Worm (Caenorhabditis elegans): ENCODE measurements around the gene sor-3.
"Not testable (repeated sequence)": the region's sequence is repeated elsewhere in the genome, so short reads cannot be mapped to it uniquely, and the experiment has no call there.

sor-3 gene

DNA sequence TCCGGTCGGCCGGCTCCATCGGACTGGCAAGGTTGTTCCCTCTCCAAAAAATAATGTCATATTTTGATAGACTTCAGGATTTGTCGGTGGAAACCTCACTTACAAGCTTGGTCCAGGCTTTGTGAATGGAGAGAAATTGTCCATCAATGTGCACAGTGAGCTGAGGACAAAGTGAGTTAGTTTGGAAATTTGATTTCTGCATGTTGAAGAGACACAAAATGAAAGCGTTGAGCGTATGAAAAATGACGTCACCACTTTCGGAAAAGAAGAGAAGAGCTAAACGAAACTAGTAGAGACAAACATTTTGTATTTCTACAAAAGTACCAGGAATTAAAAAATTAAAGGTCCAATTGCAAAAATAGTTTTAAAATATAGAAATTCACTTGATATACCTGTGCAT is 48.4 kb upstream of the sor-3 start:
- no peak for TF ChIP-seq nhr-11 (tag; optimal IDR thresholded peaks at IDR 0.05)
- TF ChIP-seq sma-9 (GFP tag; optimal IDR thresholded peaks at IDR 0.05), result no peak
- TF ChIP-seq sma-9 (tag; optimal IDR thresholded peaks at IDR 0.05), result no peak
- TF ChIP-seq nhr-6 (tag; optimal IDR thresholded peaks at IDR 0.05), result no peak
- TF ChIP-seq mab-5 (tag; optimal IDR thresholded peaks at IDR 0.05), result no peak
- no peak for TF ChIP-seq F13H6.1 (tag; optimal IDR thresholded peaks at IDR 0.05)
- no peak for TF ChIP-seq C34F6.9 (tag; optimal IDR thresholded peaks at IDR 0.05)
- no peak for TF ChIP-seq unc-62 (GFP tag; optimal IDR thresholded peaks at IDR 0.05)

ce11 chrX:309076-309475 is 44.3 kb upstream of the sor-3 start:
- TF ChIP-seq lin-39 (tag; optimal IDR thresholded peaks at IDR 0.05), result no peak
- TF ChIP-seq nhr-6 (tag; optimal IDR thresholded peaks at IDR 0.05), result no peak
- no peak for TF ChIP-seq ztf-11 (tag; optimal IDR thresholded peaks at IDR 0.05)
- TF ChIP-seq unc-62 (GFP tag; optimal IDR thresholded peaks at IDR 0.05), result no peak
- no peak for TF ChIP-seq peb-1 (tag; optimal IDR thresholded peaks at IDR 0.05)
- TF ChIP-seq ztf-1 (GFP tag; conservative IDR thresholded peaks at IDR 0.05), result no peak
- TF ChIP-seq lin-11 (tag; optimal IDR thresholded peaks at IDR 0.05), result no peak
- TF ChIP-seq gmeb-1 (tag; optimal IDR thresholded peaks at IDR 0.05), result no peak
- TF ChIP-seq lin-13 (GFP tag; optimal IDR thresholded peaks at IDR 0.05), result no peak

DNA sequence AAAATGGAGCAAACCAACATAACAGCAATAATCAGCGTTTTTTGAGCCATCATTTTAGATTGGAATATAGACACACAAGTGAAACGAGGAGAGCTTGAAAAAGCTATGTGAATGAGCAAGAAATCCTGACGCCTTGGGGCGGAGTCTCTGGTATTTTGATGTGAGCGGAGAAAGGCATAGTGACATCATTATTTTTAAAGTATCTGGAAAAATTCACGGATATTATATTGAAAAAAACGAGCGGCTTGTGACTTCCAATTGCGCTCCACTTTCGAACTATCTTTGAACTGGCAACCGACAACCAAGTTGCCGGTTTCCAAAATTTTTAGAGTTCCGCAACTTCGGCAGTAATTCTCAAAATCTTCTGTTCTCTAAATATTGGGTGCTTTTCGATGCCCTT is 42.2 kb upstream of the sor-3 start, which contains the start of gene nlp-64:
Gene nlp-64 (minus strand): TSS at position 101 of the 400 bp plus-strand sequence.
- no peak for TF ChIP-seq fos-1 (tag; optimal IDR thresholded peaks at IDR 0.05)

DNA sequence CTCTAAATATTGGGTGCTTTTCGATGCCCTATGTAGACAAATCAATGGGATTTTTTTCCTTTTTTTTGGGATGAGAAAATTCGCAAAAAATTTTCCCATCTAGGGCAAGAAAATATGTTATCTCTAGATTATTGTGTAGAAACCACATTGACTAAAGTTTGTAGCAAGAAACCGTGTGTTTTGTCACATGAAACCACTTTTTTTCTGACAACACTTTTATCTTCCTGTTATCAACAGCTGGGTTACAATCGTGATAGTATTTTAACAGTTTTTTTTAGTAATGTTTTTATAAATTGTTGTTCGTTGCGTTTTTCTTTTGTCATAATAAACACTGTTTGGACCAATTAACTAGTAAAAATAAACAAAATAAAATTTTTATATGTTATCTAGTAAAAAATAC is 41.2 kb upstream of the sor-3 start:
- TF ChIP-seq elt-1 (tag; optimal IDR thresholded peaks at IDR 0.05), result no peak
- TF ChIP-seq ceh-16 (tag; optimal IDR thresholded peaks at IDR 0.05), result no peak
- no peak for TF ChIP-seq crh-2 (tag; optimal IDR thresholded peaks at IDR 0.05)
- TF ChIP-seq nhr-77 (tag; optimal IDR thresholded peaks at IDR 0.05), result no peak
- no peak for TF ChIP-seq Y55F3AM.14 (GFP tag; optimal IDR thresholded peaks at IDR 0.05)
- no peak for TF ChIP-seq alr-1 (tag; optimal IDR thresholded peaks at IDR 0.05)
- TF ChIP-seq nhr-237 (tag; optimal IDR thresholded peaks at IDR 0.05), result no peak
- TF ChIP-seq ZK546.5 (tag; optimal IDR thresholded peaks at IDR 0.05), result no peak
- TF ChIP-seq egl-27 (tag; optimal IDR thresholded peaks at IDR 0.05), result no peak
- no peak for TF ChIP-seq unc-55 (GFP tag; optimal IDR thresholded peaks at IDR 0.05)
- TF ChIP-seq unc-62 (GFP tag; optimal IDR thresholded peaks at IDR 0.05), result no peak
- TF ChIP-seq ztf-4 (tag; optimal IDR thresholded peaks at IDR 0.05), result no peak
- TF ChIP-seq C34F6.9 (tag; optimal IDR thresholded peaks at IDR 0.05), result no peak
- TF ChIP-seq nhr-129 (tag; optimal IDR thresholded peaks at IDR 0.05), result no peak
- no peak for TF ChIP-seq peb-1 (tag; optimal IDR thresholded peaks at IDR 0.05)
- no peak for TF ChIP-seq mbf-1 (tag; optimal IDR thresholded peaks at IDR 0.05)
- TF ChIP-seq sma-3 (GFP tag; optimal IDR thresholded peaks at IDR 0.05), result no peak

DNA sequence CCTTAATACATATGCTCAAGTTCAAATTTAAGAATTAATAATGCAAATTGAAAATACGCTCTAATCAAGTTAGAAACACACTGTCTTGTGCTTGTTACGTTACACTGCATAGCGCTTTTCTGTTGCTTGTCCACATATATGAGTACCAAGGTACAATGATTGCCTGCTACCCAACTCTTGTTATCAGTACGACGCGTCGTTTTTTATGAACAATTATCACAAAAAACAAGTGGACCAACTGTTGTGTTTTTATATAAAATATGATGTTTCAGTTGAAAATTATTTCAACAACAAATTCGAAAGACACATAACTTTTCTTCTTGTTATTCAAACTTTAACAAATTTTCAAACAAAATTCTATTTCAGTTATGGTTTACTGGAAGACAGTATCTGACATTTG is 40.5 kb upstream of the sor-3 start, which contains the start of gene M02E1.4:
Gene M02E1.4 (plus strand): TSS at position 367 of the 400 bp plus-strand sequence.
- TF ChIP-seq crh-2 (tag; optimal IDR thresholded peaks at IDR 0.05) (peak; percentile 0), ztf-1 (GFP tag; conservative IDR thresholded peaks at IDR 0.05) (no peak)

- TF ChIP-seq lin-11, snpc-4, elt-3 (tag; optimal IDR thresholded peaks at IDR 0.05): not testable (repeated sequence)
Measured at ce11 chrX:322223-322622, 31.2 kb upstream of the sor-3 start, which contains the start of gene M02E1.3. Gene M02E1.3, plus strand, starts transcription at chrX:322523.

- TF ChIP-seq ztf-4 (tag; optimal IDR thresholded peaks at IDR 0.05), result no peak
- TF ChIP-seq egl-27 (tag; optimal IDR thresholded peaks at IDR 0.05), result peak; percentile 22
- TF ChIP-seq F13H6.1 (tag; optimal IDR thresholded peaks at IDR 0.05), result peak; percentile 53
- TF ChIP-seq ztf-1 (GFP tag; conservative IDR thresholded peaks at IDR 0.05), result no peak
- TF ChIP-seq nhr-6 (tag; optimal IDR thresholded peaks at IDR 0.05), result no peak
- TF ChIP-seq zag-1 (tag; optimal IDR thresholded peaks at IDR 0.05), result peak; percentile 46
- TF ChIP-seq sem-4 (tag; optimal IDR thresholded peaks at IDR 0.05), result peak; percentile 12
- no peak for TF ChIP-seq nhr-23 (tag; optimal IDR thresholded peaks at IDR 0.05)
- TF ChIP-seq nhr-25 (tag; optimal IDR thresholded peaks at IDR 0.05), result no peak
- no peak for TF ChIP-seq alr-1 (tag; optimal IDR thresholded peaks at IDR 0.05)
- TF ChIP-seq ceh-82 (tag; optimal IDR thresholded peaks at IDR 0.05), result no peak
- TF ChIP-seq fos-1 (tag; optimal IDR thresholded peaks at IDR 0.05), result peak; percentile 54
- no peak for TF ChIP-seq gmeb-1 (tag; optimal IDR thresholded peaks at IDR 0.05)
- peak in 1 of 2 experiments; percentile 67 for TF ChIP-seq lsy-2 (tag; optimal IDR thresholded peaks at IDR 0.05)
- TF ChIP-seq lin-11 (tag; optimal IDR thresholded peaks at IDR 0.05), result peak; percentile 72
- TF ChIP-seq mbf-1 (tag; optimal IDR thresholded peaks at IDR 0.05), result no peak
- TF ChIP-seq ztf-11 (tag; optimal IDR thresholded peaks at IDR 0.05), result no peak
- no peak for TF ChIP-seq Y55F3AM.14 (GFP tag; optimal IDR thresholded peaks at IDR 0.05)
- TF ChIP-seq skn-1 (tag; optimal IDR thresholded peaks at IDR 0.05), result no peak
- no peak for TF ChIP-seq nhr-10 (tag; optimal IDR thresholded peaks at IDR 0.05)
- no peak for TF ChIP-seq elt-1 (tag; optimal IDR thresholded peaks at IDR 0.05)
- no peak for TF ChIP-seq nhr-12 (tag; optimal IDR thresholded peaks at IDR 0.05)
- TF ChIP-seq aly-2 (tag; optimal IDR thresholded peaks at IDR 0.05), result no peak
Measured at ce11 chrX:324021-324420, 29.4 kb upstream of the sor-3 start.
